Fruit fly (Drosophila melanogaster): ENCODE data around the gene CG12093.

DNA sequence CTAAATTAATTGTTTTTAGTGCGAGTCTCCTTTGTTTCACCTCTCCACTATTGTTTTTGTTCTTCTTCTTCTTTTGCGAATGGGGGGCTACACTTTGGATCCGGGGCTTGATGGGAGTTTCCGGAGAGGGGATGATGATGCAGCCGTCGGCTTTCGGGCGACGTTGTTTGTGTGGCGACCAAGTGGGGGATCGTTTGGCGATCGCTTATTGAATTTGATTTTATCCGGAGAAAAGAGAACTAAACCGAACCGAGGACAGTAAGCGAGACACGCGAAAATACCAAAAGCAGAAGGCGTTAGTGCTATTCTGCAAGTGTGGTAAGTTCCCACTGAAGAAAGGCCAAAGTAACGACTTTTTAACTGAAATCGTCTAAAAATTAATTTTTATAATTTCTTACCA lies 1.8 kb downstream of the CG12093 start, which contains the start of gene AhcyL1:
- TF ChIP-seq CTCF (optimal IDR thresholded peaks at IDR 0.05) (no peak), CG8478 (optimal IDR thresholded peaks at IDR 0.05) (no peak)

All from S2 (cell line).